Worm (Caenorhabditis elegans) whole organism, L3 larva: ENCODE measurements around the gene ZC239.15.
"Not testable (repeated sequence)": the region's sequence is repeated elsewhere in the genome, so short reads cannot be mapped to it uniquely, and the experiment has no call there.

Source experiments
- R02D3.7 ChIP-seq: fragments of 150-350 bp; optimal IDR thresholded peaks from 2 replicates; lab custom pipeline; 2014; ENCODE audit warnings: missing biosample characterization, missing genetic modification characterization
- ama-1 ChIP-seq: fragments of 150-350 bp; optimal IDR thresholded peaks from 2 replicates; lab custom pipeline; 2018
- ceh-82 ChIP-seq: fragments of 150-350 bp; optimal IDR thresholded peaks from 2 replicates; lab custom pipeline; 2014; ENCODE audit warnings: missing biosample characterization, missing genetic modification characterization
- ceh-9 ChIP-seq: sonication (generic microtip); optimal IDR thresholded peaks from 2 replicates; lab custom pipeline; 2018; ENCODE audit warnings: missing biosample characterization, missing genetic modification characterization
- daf-12 ChIP-seq: fragments of 150-350 bp; optimal IDR thresholded peaks from 2 replicates; lab custom pipeline; 2014; ENCODE audit warnings: missing biosample characterization, missing genetic modification reagents, missing genetic modification characterization
- egl-27 ChIP-seq: sonication (generic microtip); optimal IDR thresholded peaks from 4 replicates; lab custom pipeline; 2017; ENCODE audit warnings: missing biosample characterization, missing genetic modification reagents, missing genetic modification characterization
- elt-1 ChIP-seq: fragments of 150-350 bp; optimal IDR thresholded peaks from 2 replicates; lab custom pipeline; 2014; ENCODE audit warnings: missing biosample characterization, missing genetic modification characterization
- elt-2 ChIP-seq: sonication (generic microtip); optimal IDR thresholded peaks from 2 replicates; lab custom pipeline; 2016; ENCODE audit warnings: missing genetic modification reagents, mild to moderate bottlenecking, missing genetic modification characterization, missing compliant biosample characterization
- eor-1 ChIP-seq, 2 experiments: fragments of 150-350 bp; optimal IDR thresholded peaks; 2 replicates each; lab custom pipeline; 2014 to 2018; ENCODE audit warnings: missing biosample characterization in 2 of 2, missing genetic modification characterization in 2 of 2
- fkh-10 ChIP-seq: sonication (generic microtip); optimal IDR thresholded peaks from 2 replicates; lab custom pipeline; 2017; ENCODE audit warnings: missing biosample characterization, missing genetic modification reagents, missing genetic modification characterization
- fkh-2 ChIP-seq: fragments of 150-350 bp; optimal IDR thresholded peaks from 2 replicates; lab custom pipeline; 2014; ENCODE audit warnings: missing biosample characterization, missing genetic modification reagents, missing genetic modification characterization
- hmg-11 ChIP-seq: sonication (generic microtip); optimal IDR thresholded peaks from 2 replicates; lab custom pipeline; 2016; ENCODE audit warnings: missing genetic modification characterization, missing compliant biosample characterization
- jun-1 ChIP-seq: fragments of 150-350 bp; optimal IDR thresholded peaks from 2 replicates; lab custom pipeline; 2014; ENCODE audit warnings: missing biosample characterization, missing genetic modification reagents, missing genetic modification characterization
- lsy-12 ChIP-seq: sonication (generic microtip); optimal IDR thresholded peaks from 2 replicates; lab custom pipeline; 2016; ENCODE audit warnings: mild to moderate bottlenecking, missing genetic modification characterization, missing compliant biosample characterization
- nfya-1 ChIP-seq: sonication (generic microtip); optimal IDR thresholded peaks from 2 replicates; lab custom pipeline; 2017; ENCODE audit warnings: missing genetic modification characterization, mild to moderate bottlenecking, missing compliant biosample characterization, antibody characterized with exemption, moderate library complexity; ENCODE audit not compliant: insufficient read depth
- nhr-11 ChIP-seq: fragments of 150-350 bp; optimal IDR thresholded peaks from 2 replicates; lab custom pipeline; 2014; ENCODE audit warnings: missing biosample characterization, missing genetic modification characterization
- nhr-12 ChIP-seq: fragments of 150-350 bp; optimal IDR thresholded peaks from 2 replicates; lab custom pipeline; 2014; ENCODE audit warnings: missing biosample characterization, missing genetic modification characterization
- nhr-23 ChIP-seq: fragments of 150-350 bp; optimal IDR thresholded peaks from 2 replicates; lab custom pipeline; 2014; ENCODE audit warnings: missing biosample characterization, missing genetic modification reagents, missing genetic modification characterization
- nhr-25 ChIP-seq: sonication (generic microtip); optimal IDR thresholded peaks from 2 replicates; lab custom pipeline; 2017; ENCODE audit warnings: missing biosample characterization, missing genetic modification characterization
- nhr-28 ChIP-seq: fragments of 150-350 bp; optimal IDR thresholded peaks from 2 replicates; lab custom pipeline; 2014; ENCODE audit warnings: missing biosample characterization, missing genetic modification characterization
- nhr-43 ChIP-seq: sonication (generic microtip); optimal IDR thresholded peaks from 2 replicates; lab custom pipeline; 2016; ENCODE audit warnings: mild to moderate bottlenecking, missing genetic modification characterization, missing compliant biosample characterization; ENCODE audit not compliant: poor library complexity, severe bottlenecking
- nhr-67 ChIP-seq: fragments of 150-350 bp; optimal IDR thresholded peaks from 2 replicates; lab custom pipeline; 2014; ENCODE audit warnings: missing biosample characterization, missing genetic modification characterization
- nhr-77 ChIP-seq: fragments of 150-350 bp; optimal IDR thresholded peaks from 2 replicates; lab custom pipeline; 2014; ENCODE audit warnings: missing biosample characterization, missing genetic modification characterization
- pha-4 ChIP-seq: fragments of 150-350 bp; optimal IDR thresholded peaks from 2 replicates; lab custom pipeline; 2014; ENCODE audit warnings: missing biosample characterization, missing genetic modification reagents, missing genetic modification characterization
- pqm-1 ChIP-seq: fragments of 150-350 bp; optimal IDR thresholded peaks from 2 replicates; lab custom pipeline; 2017; ENCODE audit warnings: missing biosample characterization, missing genetic modification characterization, inconsistent platforms
- sea-2 ChIP-seq: fragments of 150-350 bp; sonication (generic microtip); optimal IDR thresholded peaks from 4 replicates; lab custom pipeline; 2014; ENCODE audit warnings: missing biosample characterization, missing genetic modification reagents, missing genetic modification characterization
- skn-1 ChIP-seq: fragments of 150-350 bp; optimal IDR thresholded peaks from 2 replicates; lab custom pipeline; 2014; ENCODE audit warnings: missing biosample characterization, missing genetic modification characterization
- snpc-4 ChIP-seq: fragments of 150-350 bp; optimal IDR thresholded peaks from 2 replicates; lab custom pipeline; 2014; ENCODE audit warnings: missing biosample characterization, missing genetic modification characterization
- tbx-2 ChIP-seq: sonication (generic microtip); optimal IDR thresholded peaks from 2 replicates; lab custom pipeline; 2016; ENCODE audit warnings: mild to moderate bottlenecking, missing genetic modification characterization, missing compliant biosample characterization
- zag-1 ChIP-seq: fragments of 150-350 bp; optimal IDR thresholded peaks from 2 replicates; lab custom pipeline; 2014; ENCODE audit warnings: missing biosample characterization, missing genetic modification characterization
- ztf-11 ChIP-seq: fragments of 150-350 bp; optimal IDR thresholded peaks from 2 replicates; lab custom pipeline; 2014; ENCODE audit warnings: missing biosample characterization, missing genetic modification characterization

Gene ZC239.15

ce11 chrII:3220723-3221122 is 3.8 kb downstream of the ZC239.15 start, which contains the start of gene ZC239.22:
TSS of gene ZC239.22 (minus strand) at chrII:3220823.
- TF ChIP-seq elt-2 (peak; percentile 15), nhr-77 (tag; lab: Kevin White, UChicago) (no peak)

ce11 chrII:3215762-3216161 is 8.8 kb downstream of the ZC239.15 start, which contains the start of gene ZC239.3:
TSS of gene ZC239.3 (plus strand) at chrII:3216062.
- not testable (repeated sequence) for TF ChIP-seq ceh-82 (tag; lab: Kevin White, UChicago); nhr-11; pqm-1 (tag; lab: Kevin White, UChicago)

DNA sequence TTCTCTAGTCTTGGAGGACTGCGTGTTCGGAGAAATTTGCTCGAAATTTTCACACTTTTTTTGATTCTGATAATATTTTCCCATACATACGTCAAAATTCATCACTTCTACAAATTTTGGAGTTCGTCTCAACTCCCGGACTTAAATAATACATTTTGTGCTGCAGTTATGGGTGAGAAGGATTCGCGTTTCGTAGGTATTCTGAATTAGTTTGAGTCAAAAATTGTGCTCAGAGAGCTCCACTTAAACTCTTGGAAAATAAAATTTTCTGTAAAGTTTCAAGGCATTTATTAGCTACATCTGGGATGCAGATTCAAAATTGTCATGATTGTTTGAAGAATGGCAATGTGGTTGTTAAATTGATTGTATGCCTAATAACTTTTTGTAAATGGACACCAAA is 10.6 kb downstream of the ZC239.15 start, which contains the start of gene ZC239.4:
Gene ZC239.4 (plus strand): TSS at position 301 of the 400 bp plus-strand sequence.
- no peak for TF ChIP-seq ztf-11 (tag; lab: Kevin White, UChicago)
- TF ChIP-seq nfya-1 (tag; lab: Kevin White, UChicago), result no peak
- TF ChIP-seq pha-4, result no peak
- no peak for TF ChIP-seq ceh-9 (tag; lab: Kevin White, UChicago)
- TF ChIP-seq eor-1 (tag; optimal IDR thresholded peaks at IDR 0.05; lab: Kevin White, UChicago), result no peak
- TF ChIP-seq nhr-12 (tag; lab: Kevin White, UChicago), result no peak
- TF ChIP-seq nhr-67 (tag; lab: Kevin White, UChicago), result no peak
- TF ChIP-seq nhr-28 (tag; lab: Kevin White, UChicago), result no peak

- TF ChIP-seq elt-1 (no peak), nhr-11 (no peak), nhr-28 (tag; lab: Kevin White, UChicago) (no peak), nfya-1 (tag; lab: Kevin White, UChicago) (no peak), snpc-4 (tag; lab: Kevin White, UChicago) (no peak), fkh-10 (GFP tag; lab: Kevin White, UChicago) (no peak), zag-1 (no peak), eor-1 (tag; optimal IDR thresholded peaks at IDR 0.05; lab: Kevin White, UChicago) (no peak), nhr-25 (tag; lab: Kevin White, UChicago) (no peak), skn-1 (tag; lab: Kevin White, UChicago) (no peak), sea-2 (GFP tag; lab: Kevin White, UChicago) (no peak), R02D3.7 (tag; lab: Kevin White, UChicago) (no peak), nhr-12 (tag; lab: Kevin White, UChicago) (no peak), jun-1 (tag; lab: Kevin White, UChicago) (no peak), pha-4 (no peak)
- TF ChIP-seq, all 47 proteins: peak for 0
Measured at ce11 chrII:3210365-3210764, 14.2 kb downstream of the ZC239.15 start, which contains the start of gene ZC239.5. TSS of gene ZC239.5 (plus strand) at chrII:3210665.

DNA sequence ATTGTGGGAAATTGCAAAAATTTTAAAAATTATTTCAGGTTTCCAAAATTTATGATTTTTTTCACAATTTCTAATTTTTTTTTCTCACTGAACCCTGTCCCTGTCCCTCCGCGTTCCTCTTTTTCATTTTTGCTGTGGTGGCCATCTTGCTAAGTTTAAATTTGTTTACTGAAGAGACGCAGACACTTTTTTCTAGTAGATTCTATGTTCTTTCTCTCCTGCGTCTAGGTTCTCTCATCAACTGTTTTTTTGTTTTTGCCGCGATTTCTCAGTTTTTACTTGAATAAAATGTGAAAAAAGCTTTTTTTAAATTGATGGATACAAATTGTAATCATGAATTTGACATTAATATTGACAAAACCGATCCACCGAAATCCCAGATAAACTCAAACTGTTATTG is 15.3 kb downstream of the ZC239.15 start, which contains the start of gene ZC239.6:
Gene ZC239.6 (plus strand): TSS at position 381 of the 400 bp plus-strand sequence.
- TF ChIP-seq snpc-4 (tag; lab: Kevin White, UChicago) (peak; percentile 33), hmg-11 (tag; lab: Kevin White, UChicago) (peak; percentile 30), nfya-1 (tag; lab: Kevin White, UChicago) (peak; percentile 55), nhr-23 (tag; lab: Kevin White, UChicago) (peak; percentile 3), ama-1 (lab: Kevin White, UChicago) (no peak), pha-4 (peak; percentile 66), elt-1 (no peak)

ce11 chrII:3208679-3209078 is 15.9 kb downstream of the ZC239.15 start, which contains the start of gene sdz-35:
TSS of gene sdz-35 (minus strand) at chrII:3208779.
- no peak for TF ChIP-seq R02D3.7 (tag; lab: Kevin White, UChicago)
- TF ChIP-seq lsy-12 (tag; lab: Kevin White, UChicago), result no peak
- no peak for TF ChIP-seq elt-2
- TF ChIP-seq daf-12 (tag; lab: Kevin White, UChicago), result no peak
- no peak for TF ChIP-seq nhr-67 (tag; lab: Kevin White, UChicago)
- no peak for TF ChIP-seq tbx-2
- no peak for TF ChIP-seq egl-27 (tag; lab: Kevin White, UChicago)
- no peak for TF ChIP-seq ama-1 (lab: Kevin White, UChicago)
- no peak for TF ChIP-seq fkh-2 (tag; lab: Kevin White, UChicago)
- no peak for TF ChIP-seq nhr-43
- no peak for TF ChIP-seq nhr-25 (tag; lab: Kevin White, UChicago)
